Fruit fly (Drosophila melanogaster) whole organism, wandering third instar larva: Measurements from ENCODE around the gene CG6398.

Source experiments
- Myc ChIP-seq: fragments of >200 bp; optimal IDR thresholded peaks from 2 replicates; lab custom pipeline; 2017
- pan ChIP-seq: fragments of >200 bp; optimal IDR thresholded peaks from 2 replicates; lab custom pipeline; 2017

DNA sequence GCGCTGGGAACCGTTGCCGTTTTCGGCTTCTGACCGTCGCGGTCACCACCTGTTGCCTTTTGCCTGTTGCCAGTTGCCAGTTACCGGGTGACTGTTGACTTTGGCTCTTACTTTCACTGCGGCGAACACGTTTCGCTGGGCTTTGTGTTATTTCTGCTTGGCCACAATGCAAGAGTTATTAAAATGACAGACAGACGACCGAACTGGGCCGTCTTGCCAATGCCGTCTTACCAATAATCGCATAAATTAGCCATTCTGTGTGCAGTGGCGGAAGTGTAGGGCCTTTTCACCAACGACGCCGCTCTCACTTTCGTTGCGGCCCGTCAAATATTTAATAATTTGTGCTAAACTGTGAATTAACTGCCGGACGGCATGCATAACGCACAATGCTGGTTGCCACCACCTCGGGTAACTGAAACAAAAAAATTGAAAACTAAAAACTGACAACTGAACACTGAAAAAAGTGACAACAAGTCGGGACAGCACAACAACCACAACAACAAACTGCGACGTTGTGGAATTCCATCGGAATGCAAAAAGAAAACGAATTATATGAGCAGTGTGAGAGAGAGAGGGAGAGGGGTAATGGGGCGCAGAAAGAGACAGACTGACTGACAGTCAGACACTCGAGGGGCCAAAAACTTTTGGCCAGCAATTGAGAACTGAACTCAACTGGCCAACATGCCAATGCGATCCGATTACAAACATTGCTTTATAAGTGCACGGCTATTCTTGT is 2.2 kb upstream of the CG6398 start:
- TF ChIP-seq pan (no peak), Myc (no peak)
